Fruit fly (Drosophila melanogaster) whole organism, prepupa: ENCODE results near the gene CG42300.

ENCODE experiments used
- Blimp-1 ChIP-seq: fragments of 200-800 bp; sonication (Bioruptor generic); optimal IDR thresholded peaks from 3 replicates; lab custom pipeline; 2017; ENCODE audit warnings: missing biosample characterization, missing genetic modification characterization, mild to moderate bottlenecking, moderate library complexity, missing genetic modification reagents
- CG10669 ChIP-seq: fragments of 200-800 bp; sonication (Bioruptor generic); optimal IDR thresholded peaks from 3 replicates; lab custom pipeline; 2018; ENCODE audit warnings: missing biosample characterization, mild to moderate bottlenecking, missing genetic modification characterization, moderate library complexity
- CG11294 ChIP-seq: fragments of 200-800 bp; sonication (Bioruptor generic); IDR thresholded peaks from 2 replicates; pipeline ENCODE4 v1.3.6; 2022; ENCODE audit warnings: missing biosample characterization, missing genetic modification characterization
- CG15336 ChIP-seq: fragments of 200-800 bp; sonication (Bioruptor generic); IDR thresholded peaks from 2 replicates; pipeline ENCODE4 v1.3.6; 2022; ENCODE audit warnings: missing biosample characterization, missing genetic modification characterization
- CG1621 ChIP-seq: fragments of 200-800 bp; sonication (Bioruptor generic); optimal IDR thresholded peaks from 3 replicates; lab custom pipeline; 2018; ENCODE audit warnings: missing biosample characterization, mild to moderate bottlenecking, missing genetic modification characterization
- CG3032 ChIP-seq: fragments of 200-800 bp; optimal IDR thresholded peaks from 2 replicates; lab custom pipeline; 2019; ENCODE audit warnings: missing biosample characterization, mild to moderate bottlenecking, missing genetic modification characterization, moderate library complexity
- CG31627 ChIP-seq: fragments of 200-800 bp; sonication (Bioruptor generic); optimal IDR thresholded peaks from 3 replicates; lab custom pipeline; 2016; ENCODE audit warnings: missing biosample characterization, missing genetic modification characterization
- CG32006 ChIP-seq: fragments of 200-800 bp; sonication (Bioruptor generic); optimal IDR thresholded peaks from 3 replicates; lab custom pipeline; 2017; ENCODE audit warnings: missing biosample characterization, mild to moderate bottlenecking, missing genetic modification characterization
- CG34406 ChIP-seq: fragments of 200-800 bp; sonication (Bioruptor generic); optimal IDR thresholded peaks from 3 replicates; lab custom pipeline; 2016; ENCODE audit warnings: missing biosample characterization, missing genetic modification characterization
- CG3919 ChIP-seq: fragments of 200-800 bp; sonication (Bioruptor generic); optimal IDR thresholded peaks from 3 replicates; lab custom pipeline; 2016; ENCODE audit warnings: missing biosample characterization, missing genetic modification characterization
- CG6163 ChIP-seq: fragments of 200-800 bp; sonication (Bioruptor generic); IDR thresholded peaks from 3 replicates; pipeline ENCODE4 v1.3.6; 2022; ENCODE audit warnings: missing biosample characterization, missing genetic modification characterization
- CG6276 ChIP-seq: fragments of 200-800 bp; sonication (Bioruptor generic); optimal IDR thresholded peaks from 2 replicates; lab custom pipeline; 2017; ENCODE audit warnings: missing biosample characterization, mild to moderate bottlenecking, missing genetic modification characterization
- CG6808 ChIP-seq: fragments of 200-800 bp; sonication (Bioruptor generic); optimal IDR thresholded peaks from 3 replicates; lab custom pipeline; 2017; ENCODE audit warnings: missing biosample characterization, missing genetic modification characterization, mild to moderate bottlenecking, moderate library complexity, missing genetic modification reagents
- CG6854 ChIP-seq: fragments of 200-800 bp; sonication (Bioruptor generic); optimal IDR thresholded peaks from 2 replicates; lab custom pipeline; 2017; ENCODE audit warnings: missing biosample characterization, mild to moderate bottlenecking, missing genetic modification characterization
- CG7368 ChIP-seq: fragments of 200-800 bp; sonication (Bioruptor generic); optimal IDR thresholded peaks from 3 replicates; lab custom pipeline; 2016; ENCODE audit warnings: missing biosample characterization, missing genetic modification characterization
- CG8119 ChIP-seq: fragments of 200-800 bp; sonication (Bioruptor generic); IDR thresholded peaks from 3 replicates; pipeline ENCODE4 v1.3.6; 2022; ENCODE audit warnings: missing biosample characterization, missing genetic modification characterization
- CG8319 ChIP-seq: fragments of 200-800 bp; sonication (Bioruptor generic); optimal IDR thresholded peaks from 3 replicates; lab custom pipeline; 2016; ENCODE audit warnings: missing biosample characterization, missing genetic modification characterization
- CG8632 ChIP-seq: fragments of 200-800 bp; sonication (Bioruptor generic); optimal IDR thresholded peaks from 3 replicates; lab custom pipeline; 2016; ENCODE audit warnings: missing biosample characterization, missing genetic modification characterization
- CG9139 ChIP-seq: fragments of 200-800 bp; sonication (Bioruptor generic); optimal IDR thresholded peaks from 3 replicates; lab custom pipeline; 2017; ENCODE audit warnings: missing biosample characterization, mild to moderate bottlenecking, missing genetic modification characterization
- Eip75B ChIP-seq: fragments of 200-800 bp; sonication (Bioruptor generic); optimal IDR thresholded peaks from 3 replicates; lab custom pipeline; 2016; ENCODE audit warnings: missing biosample characterization, missing genetic modification characterization
- Eip78C ChIP-seq: fragments of 200-800 bp; sonication (Bioruptor generic); peaks from one replicate; lab custom pipeline; 2016; ENCODE audit warnings: missing biosample characterization, missing genetic modification characterization
- Eip93F ChIP-seq: fragments of 200-800 bp; sonication (Bioruptor generic); optimal IDR thresholded peaks from 2 replicates; lab custom pipeline; 2016; ENCODE audit warnings: missing biosample characterization, mild to moderate bottlenecking, missing genetic modification characterization
- Ets21C ChIP-seq: fragments of 200-800 bp; sonication (Bioruptor generic); optimal IDR thresholded peaks from 3 replicates; lab custom pipeline; 2016; ENCODE audit warnings: missing biosample characterization, missing genetic modification characterization
- Ets96B ChIP-seq: fragments of 200-800 bp; optimal IDR thresholded peaks from 2 replicates; lab custom pipeline; 2019; ENCODE audit warnings: missing biosample characterization, mild to moderate bottlenecking, missing genetic modification characterization, moderate library complexity
- Gug ChIP-seq: fragments of 200-800 bp; sonication (Bioruptor generic); IDR thresholded peaks from 2 replicates; pipeline ENCODE4 v1.3.6; 2022; ENCODE audit warnings: missing biosample characterization, missing genetic modification characterization
- Hr39 ChIP-seq: fragments of 200-800 bp; sonication (Bioruptor generic); optimal IDR thresholded peaks from 2 replicates; lab custom pipeline; 2016; ENCODE audit warnings: missing biosample characterization, missing genetic modification characterization
- Hr4 ChIP-seq: fragments of 200-800 bp; sonication (Bioruptor generic); optimal IDR thresholded peaks from 3 replicates; lab custom pipeline; 2016; ENCODE audit warnings: missing biosample characterization, missing genetic modification characterization
- Met ChIP-seq: fragments of 200-800 bp; sonication (Bioruptor generic); optimal IDR thresholded peaks from 3 replicates; lab custom pipeline; 2016; ENCODE audit warnings: missing biosample characterization, missing genetic modification characterization
- OdsH ChIP-seq: fragments of 200-800 bp; sonication (Bioruptor generic); optimal IDR thresholded peaks from 3 replicates; lab custom pipeline; 2016; ENCODE audit warnings: missing biosample characterization, missing genetic modification characterization
- Smox ChIP-seq: fragments of 200-800 bp; sonication (Bioruptor generic); optimal IDR thresholded peaks from 3 replicates; lab custom pipeline; 2016; ENCODE audit warnings: missing biosample characterization, missing genetic modification characterization
- Sox102F ChIP-seq: fragments of 200-800 bp; sonication (Bioruptor generic); optimal IDR thresholded peaks from 2 replicates; lab custom pipeline; 2016; ENCODE audit warnings: missing biosample characterization, mild to moderate bottlenecking, missing genetic modification characterization
- Sox14 ChIP-seq: fragments of 200-800 bp; sonication (Bioruptor generic); optimal IDR thresholded peaks from 3 replicates; lab custom pipeline; 2016; ENCODE audit warnings: missing biosample characterization, missing genetic modification characterization
- achi ChIP-seq: fragments of 200-800 bp; sonication (Bioruptor generic); optimal IDR thresholded peaks from 3 replicates; lab custom pipeline; 2016; ENCODE audit warnings: missing biosample characterization, missing genetic modification characterization
- acj6 ChIP-seq: fragments of 200-800 bp; sonication (Bioruptor generic); optimal IDR thresholded peaks from 3 replicates; lab custom pipeline; 2016; ENCODE audit warnings: missing biosample characterization, missing genetic modification characterization
- cyc ChIP-seq: fragments of 200-800 bp; sonication (Bioruptor generic); optimal IDR thresholded peaks from 3 replicates; lab custom pipeline; 2016; ENCODE audit warnings: missing biosample characterization, missing genetic modification characterization
- dac ChIP-seq: fragments of 200-800 bp; sonication (Bioruptor generic); optimal IDR thresholded peaks from 2 replicates; lab custom pipeline; 2017; ENCODE audit warnings: missing biosample characterization, mild to moderate bottlenecking, missing genetic modification characterization
- dsx ChIP-seq: fragments of 200-800 bp; optimal IDR thresholded peaks from 3 replicates; lab custom pipeline; 2019; ENCODE audit warnings: missing biosample characterization, mild to moderate bottlenecking, missing genetic modification characterization, moderate library complexity; ENCODE audit not compliant: poor library complexity, severe bottlenecking
- eg ChIP-seq: fragments of 200-800 bp; sonication (Bioruptor generic); IDR thresholded peaks from 3 replicates; pipeline ENCODE4 v1.3.6; 2022; ENCODE audit warnings: missing biosample characterization, missing genetic modification characterization
- fd85E ChIP-seq: fragments of 200-800 bp; sonication (Bioruptor generic); optimal IDR thresholded peaks from 3 replicates; lab custom pipeline; 2016; ENCODE audit warnings: missing biosample characterization, missing genetic modification characterization
- fkh ChIP-seq: fragments of 200-800 bp; sonication (Bioruptor generic); optimal IDR thresholded peaks from 3 replicates; lab custom pipeline; 2017; ENCODE audit warnings: missing biosample characterization, mild to moderate bottlenecking, missing genetic modification characterization, moderate library complexity
- lz ChIP-seq: fragments of 200-800 bp; sonication (Bioruptor generic); optimal IDR thresholded peaks from 3 replicates; lab custom pipeline; 2016; ENCODE audit warnings: missing biosample characterization, missing genetic modification characterization
- net ChIP-seq: fragments of 200-800 bp; sonication (Bioruptor generic); optimal IDR thresholded peaks from 3 replicates; lab custom pipeline; 2016; ENCODE audit warnings: missing biosample characterization, missing genetic modification characterization
- pdm3 ChIP-seq: fragments of 200-800 bp; sonication (Bioruptor generic); optimal IDR thresholded peaks from 3 replicates; lab custom pipeline; 2016; ENCODE audit warnings: missing biosample characterization, missing genetic modification characterization
- salr ChIP-seq, 2 experiments: fragments of 200-800 bp; sonication (Bioruptor generic); optimal IDR thresholded peaks; 3 replicates each; lab custom pipeline; 2016 to 2018; ENCODE audit warnings: missing biosample characterization in 2 of 2, missing genetic modification characterization in 2 of 2, mild to moderate bottlenecking in 1 of 2
- spab ChIP-seq: fragments of 200-800 bp; sonication (Bioruptor generic); optimal IDR thresholded peaks from 2 replicates; lab custom pipeline; 2017; ENCODE audit warnings: missing biosample characterization, mild to moderate bottlenecking, missing genetic modification characterization, missing genetic modification reagents
- ss ChIP-seq, 2 experiments: fragments of 200-800 bp; sonication (Bioruptor generic); optimal IDR thresholded peaks; 2 replicates in 1 of 2; 3 replicates in 1 of 2; lab custom pipeline; 2017 to 2018; ENCODE audit warnings: mild to moderate bottlenecking in 2 of 2, missing biosample characterization in 2 of 2, missing genetic modification characterization in 2 of 2, moderate library complexity in 1 of 2
- svp ChIP-seq: fragments of 200-800 bp; sonication (Bioruptor generic); peaks from one replicate; lab custom pipeline; 2016; ENCODE audit warnings: missing biosample characterization, missing genetic modification characterization
- topi ChIP-seq: fragments of 200-800 bp; sonication (Bioruptor generic); optimal IDR thresholded peaks from 3 replicates; lab custom pipeline; 2016; ENCODE audit warnings: missing biosample characterization, missing genetic modification characterization
- vri ChIP-seq: fragments of 200-800 bp; sonication (Bioruptor generic); optimal IDR thresholded peaks from 3 replicates; lab custom pipeline; 2016; ENCODE audit warnings: missing biosample characterization, mild to moderate bottlenecking, missing genetic modification characterization

Gene CG42300

DNA sequence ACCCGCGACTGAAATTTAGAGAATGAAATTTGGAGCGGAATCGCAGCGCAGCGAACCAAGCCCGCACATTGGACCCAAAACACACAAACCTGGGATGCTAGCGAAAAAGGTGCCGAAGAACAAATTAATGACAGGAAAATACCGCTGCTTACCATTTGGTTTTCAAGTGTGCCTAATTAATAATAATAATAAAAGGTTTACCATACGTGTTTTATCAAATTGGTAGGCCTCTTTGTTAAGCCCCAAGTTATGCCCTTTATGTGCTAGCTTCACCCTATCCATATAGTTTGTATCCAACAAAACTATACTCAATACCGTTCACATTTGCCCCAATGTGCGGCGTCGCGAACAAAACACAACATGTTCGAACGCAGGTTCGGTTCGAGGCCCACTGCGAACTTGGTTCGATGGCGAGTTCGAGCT, 1.6 kb downstream of the CG42300 start, which contains the start of gene Ac13E (continued):
- TF ChIP-seq Met (GFP tag; lab: Kevin White, UChicago) (peak; percentile 94), svp (GFP tag; lab: Kevin White, UChicago) (peak; percentile 98), Eip93F (peak; percentile 76), fd85E (GFP tag; lab: Kevin White, UChicago) (peak; percentile 78), CG11294 (GFP tag; lab: Robert Waterston, UW) (peak; percentile 76; the same call in 1 of the 2 replicates), CG10669 (GFP tag; lab: Kevin White, UChicago) (peak; percentile 91), CG8119 (GFP tag; lab: Robert Waterston, UW) (peak; percentile 92), Ets21C (GFP tag; lab: Kevin White, UChicago) (peak; percentile 85)

- TF ChIP-seq ss (GFP tag; optimal IDR thresholded peaks at IDR 0.05; lab: Kevin White, UChicago) (peak; percentile 16 to 67), Ets96B (tag; lab: Kevin White, UChicago) (peak; percentile 25), salr (GFP tag; optimal IDR thresholded peaks at IDR 0.05; lab: Kevin White, UChicago) (peak in 1 of 2 experiments; percentile 48), Hr4 (peak; percentile 18), CG6854 (GFP tag; lab: Kevin White, UChicago) (no peak), Gug (GFP tag; lab: Robert Waterston, UW) (no peak), CG32006 (peak; percentile 44), CG34406 (GFP tag; lab: Kevin White, UChicago) (peak; percentile 29), CG6163 (GFP tag; lab: Robert Waterston, UW) (0 out of 3 replicates have a peak, but pooled peaks have one; percentile 23), CG31627 (GFP tag; lab: Kevin White, UChicago) (peak; percentile 51), CG7368 (no peak), svp (GFP tag; lab: Kevin White, UChicago) (peak; percentile 79), eg (no peak), spab (GFP tag; lab: Kevin White, UChicago) (peak; percentile 3), achi (GFP tag; lab: Kevin White, UChicago) (peak; percentile 39), Ets21C (GFP tag; lab: Kevin White, UChicago) (peak; percentile 18), CG11294 (GFP tag; lab: Robert Waterston, UW) (no peak), lz (GFP tag; lab: Kevin White, UChicago) (peak; percentile 65), CG15336 (no peak), vri (GFP tag; lab: Kevin White, UChicago) (peak; percentile 7), acj6 (peak; percentile 49), topi (GFP tag; lab: Kevin White, UChicago) (peak; percentile 70), CG9139 (no peak), dac (no peak), fkh (GFP tag; lab: Kevin White, UChicago) (no peak), Blimp-1 (no peak), CG1621 (tag; lab: Kevin White, UChicago) (no peak), Sox102F (GFP tag; lab: Kevin White, UChicago) (peak; percentile 49), CG6808 (GFP tag; lab: Kevin White, UChicago) (peak; percentile 21), Eip75B (GFP tag; lab: Kevin White, UChicago) (peak; percentile 73), dsx (GFP tag; lab: Kevin White, UChicago) (peak; percentile 43), pdm3 (GFP tag; lab: Kevin White, UChicago) (peak; percentile 33), Sox14 (GFP tag; lab: Kevin White, UChicago) (peak; percentile 60), Eip93F (no peak), CG6276 (peak; percentile 9), CG3032 (tag; lab: Kevin White, UChicago) (peak; percentile 31), Hr39 (GFP tag; lab: Kevin White, UChicago) (peak; percentile 47), CG3919 (GFP tag; lab: Kevin White, UChicago) (peak; percentile 46), net (GFP tag; lab: Kevin White, UChicago) (peak; percentile 40), CG8119 (GFP tag; lab: Robert Waterston, UW) (peak; percentile 18; the same call in 1 of the 3 replicates), Smox (GFP tag; lab: Kevin White, UChicago) (peak; percentile 50), CG8632 (peak; percentile 40), OdsH (peak; percentile 36), fd85E (GFP tag; lab: Kevin White, UChicago) (no peak), cyc (peak; percentile 33), Eip78C (GFP tag; lab: Kevin White, UChicago) (peak; percentile 91), CG8319 (no peak)
Observed at dm6 chrX:15552472-15552888, 3.4 kb downstream of the CG42300 start.
